Fruit fly (Drosophila melanogaster) whole organism, wandering third instar larva: Measurements from ENCODE around the gene CG42788.
A peak's percentile ranks its signal among the peaks of the same experiment; 100 is the strongest.

Experiments
- Abd-B ChIP-seq: fragments of >200 bp; optimal IDR thresholded peaks from 2 replicates; lab custom pipeline; 2017; ENCODE audit warnings: missing biosample characterization, missing genetic modification characterization
- CG32264 ChIP-seq: fragments of 200-800 bp; sonication (Bioruptor generic); optimal IDR thresholded peaks from 2 replicates; lab custom pipeline; 2016; ENCODE audit warnings: missing biosample characterization, missing genetic modification characterization
- CG9705 ChIP-seq: fragments of 200-800 bp; sonication (Bioruptor generic); optimal IDR thresholded peaks from 2 replicates; lab custom pipeline; 2018; ENCODE audit warnings: missing biosample characterization, mild to moderate bottlenecking, missing genetic modification characterization
- CrebA ChIP-seq: fragments of 200-800 bp; sonication (Bioruptor generic); optimal IDR thresholded peaks from 2 replicates; lab custom pipeline; 2016; ENCODE audit warnings: missing biosample characterization, mild to moderate bottlenecking, missing genetic modification characterization, borderline replicate concordance
- Dfd ChIP-seq: fragments of >200 bp; optimal IDR thresholded peaks from 2 replicates; lab custom pipeline; 2017; ENCODE audit warnings: missing biosample characterization, missing genetic modification characterization
- Dif ChIP-seq: fragments of 200-275, 200-300 bp; sonication (Bioruptor generic); optimal IDR thresholded peaks from 2 replicates; lab custom pipeline; 2018; ENCODE audit warnings: missing biosample characterization, missing genetic modification characterization; ENCODE audit not compliant: partially characterized antibody
- GATAd ChIP-seq: sonication (Bioruptor generic); optimal IDR thresholded peaks from 2 replicates; lab custom pipeline; 2016; ENCODE audit warnings: missing biosample characterization, missing genetic modification characterization
- HLH106 ChIP-seq: fragments of 200-800 bp; optimal IDR thresholded peaks from 3 replicates; lab custom pipeline; 2019; ENCODE audit warnings: missing biosample characterization, mild to moderate bottlenecking, missing genetic modification characterization, moderate library complexity
- Hnf4 ChIP-seq: fragments of 200-800 bp; sonication (Bioruptor generic); optimal IDR thresholded peaks from 2 replicates; lab custom pipeline; 2016; ENCODE audit warnings: missing biosample characterization, mild to moderate bottlenecking, missing genetic modification characterization
- Hr78 ChIP-seq: fragments of >200 bp; optimal IDR thresholded peaks from 2 replicates; lab custom pipeline; 2017; ENCODE audit warnings: missing biosample characterization, missing genetic modification characterization
- Hr83 ChIP-seq: fragments of 200-300 bp; sonication (Bioruptor generic); optimal IDR thresholded peaks from 2 replicates; lab custom pipeline; 2016; ENCODE audit warnings: missing biosample characterization, mild to moderate bottlenecking, missing genetic modification characterization, moderate library complexity; ENCODE audit not compliant: poor library complexity, severe bottlenecking
- Jra ChIP-seq: sonication (Bioruptor generic); optimal IDR thresholded peaks from 2 replicates; lab custom pipeline; 2016; ENCODE audit warnings: missing biosample characterization, missing genetic modification characterization
- Mio ChIP-seq: sonication (Bioruptor generic); optimal IDR thresholded peaks from 2 replicates; lab custom pipeline; 2016; ENCODE audit warnings: missing biosample characterization, missing genetic modification characterization
- Myc ChIP-seq: fragments of >200 bp; optimal IDR thresholded peaks from 2 replicates; lab custom pipeline; 2017
- N ChIP-seq: fragments of >200 bp; optimal IDR thresholded peaks from 2 replicates; lab custom pipeline; 2018; ENCODE audit warnings: missing biosample characterization, missing external identifiers, missing genetic modification characterization
- OdsH ChIP-seq: fragments of 200-800 bp; sonication (Bioruptor generic); optimal IDR thresholded peaks from 2 replicates; lab custom pipeline; 2016; ENCODE audit warnings: missing biosample characterization, mild to moderate bottlenecking, missing genetic modification characterization
- Rel ChIP-seq, 2 experiments: fragments of 200-800 bp; sonication (Bioruptor generic) in 1 of 2; optimal IDR thresholded peaks; 2 replicates in 1 of 2; 3 replicates in 1 of 2; lab custom pipeline; 2016 to 2019; ENCODE audit warnings: mild to moderate bottlenecking in 2 of 2, missing biosample characterization in 2 of 2, missing genetic modification characterization in 2 of 2, moderate library complexity in 1 of 2
- Sp1 ChIP-seq: fragments of 200-800 bp; sonication (Bioruptor generic); optimal IDR thresholded peaks from 3 replicates; lab custom pipeline; 2019; ENCODE audit warnings: missing biosample characterization, mild to moderate bottlenecking, missing genetic modification characterization, moderate library complexity
- Vsx2 ChIP-seq: fragments of 200-300, 225-300 bp; sonication (Bioruptor generic); optimal IDR thresholded peaks from 2 replicates; lab custom pipeline; 2018; ENCODE audit warnings: missing biosample characterization, missing genetic modification characterization; ENCODE audit not compliant: partially characterized antibody
- br ChIP-seq: fragments of 200-800 bp; sonication (Bioruptor generic); optimal IDR thresholded peaks from 2 replicates; lab custom pipeline; 2016; ENCODE audit warnings: missing biosample characterization, missing genetic modification characterization
- brk ChIP-seq: fragments of 200-800 bp; sonication (Bioruptor generic); optimal IDR thresholded peaks from 2 replicates; lab custom pipeline; 2016; ENCODE audit warnings: missing biosample characterization, mild to moderate bottlenecking, missing genetic modification characterization
- dl ChIP-seq, 2 experiments: fragments of 175-275, 200-275 bp in 1 of 2; fragments of 200-275 bp in 1 of 2; sonication (Bioruptor generic); optimal IDR thresholded peaks; lab custom pipeline; 2018; ENCODE audit warnings: mild to moderate bottlenecking in 2 of 2, missing biosample characterization in 2 of 2, missing genetic modification characterization in 2 of 2, moderate library complexity in 2 of 2; ENCODE audit not compliant: partially characterized antibody in 2 of 2, insufficient read depth in 1 of 2
- dmrt93B ChIP-seq: fragments of 200-800 bp; sonication (Bioruptor generic); optimal IDR thresholded peaks from 2 replicates; lab custom pipeline; 2018; ENCODE audit warnings: missing biosample characterization, mild to moderate bottlenecking, missing genetic modification characterization
- dsf ChIP-seq: sonication (Bioruptor generic); optimal IDR thresholded peaks from 2 replicates; lab custom pipeline; 2016; ENCODE audit warnings: missing biosample characterization, missing genetic modification characterization, borderline replicate concordance
- ey ChIP-seq: fragments of 200-800 bp; sonication (Bioruptor generic); optimal IDR thresholded peaks from 2 replicates; lab custom pipeline; 2016; ENCODE audit warnings: missing biosample characterization, missing genetic modification characterization
- foxo ChIP-seq, 2 experiments: fragments of 200-800 bp; sonication (Bioruptor generic); optimal IDR thresholded peaks; 2 replicates in 1 of 2; 3 replicates in 1 of 2; lab custom pipeline; 2016 to 2017; ENCODE audit warnings: missing biosample characterization in 2 of 2, missing genetic modification characterization in 2 of 2
- fru ChIP-seq: fragments of 200-800 bp; sonication (Bioruptor generic); optimal IDR thresholded peaks from 3 replicates; lab custom pipeline; 2016; ENCODE audit warnings: missing biosample characterization, mild to moderate bottlenecking, missing genetic modification characterization
- h ChIP-seq: fragments of 200-800 bp; sonication (Bioruptor generic); optimal IDR thresholded peaks from 3 replicates; lab custom pipeline; 2016; ENCODE audit warnings: missing biosample characterization, mild to moderate bottlenecking, missing genetic modification characterization
- jim ChIP-seq: fragments of 175-275, 200-325 bp; sonication (Bioruptor generic); optimal IDR thresholded peaks from 2 replicates; lab custom pipeline; 2016; ENCODE audit warnings: missing biosample characterization, mild to moderate bottlenecking, missing genetic modification characterization
- lola ChIP-seq: fragments of >200 bp; optimal IDR thresholded peaks from 2 replicates; lab custom pipeline; 2017; ENCODE audit warnings: missing biosample characterization, missing genetic modification characterization
- pan ChIP-seq: fragments of >200 bp; optimal IDR thresholded peaks from 2 replicates; lab custom pipeline; 2017
- psq ChIP-seq: fragments of 200-800 bp; sonication (Bioruptor generic); optimal IDR thresholded peaks from 3 replicates; lab custom pipeline; 2017; ENCODE audit warnings: missing biosample characterization, mild to moderate bottlenecking, missing genetic modification characterization, moderate library complexity
- rgr ChIP-seq: fragments of 200-800 bp; sonication (Bioruptor generic); optimal IDR thresholded peaks from 3 replicates; lab custom pipeline; 2016; ENCODE audit warnings: missing biosample characterization, mild to moderate bottlenecking, missing genetic modification characterization
- sage ChIP-seq: fragments of 200-800 bp; sonication (Bioruptor generic); optimal IDR thresholded peaks from 2 replicates; lab custom pipeline; 2016; ENCODE audit warnings: missing biosample characterization, mild to moderate bottlenecking, missing genetic modification characterization
- sv ChIP-seq: fragments of 200-800 bp; sonication (Bioruptor generic); optimal IDR thresholded peaks from 3 replicates; lab custom pipeline; 2016; ENCODE audit warnings: missing biosample characterization, missing genetic modification characterization
- tai ChIP-seq: sonication (Bioruptor generic); optimal IDR thresholded peaks from 2 replicates; lab custom pipeline; 2016; ENCODE audit warnings: missing biosample characterization, missing genetic modification characterization
- usp ChIP-seq: fragments of >200 bp; optimal IDR thresholded peaks from 2 replicates; lab custom pipeline; 2017; ENCODE audit warnings: missing biosample characterization, missing genetic modification characterization
- woc ChIP-seq: sonication (Bioruptor generic); optimal IDR thresholded peaks from 2 replicates; lab custom pipeline; 2016; ENCODE audit warnings: missing biosample characterization, mild to moderate bottlenecking, missing genetic modification characterization

CG42788 gene

DNA sequence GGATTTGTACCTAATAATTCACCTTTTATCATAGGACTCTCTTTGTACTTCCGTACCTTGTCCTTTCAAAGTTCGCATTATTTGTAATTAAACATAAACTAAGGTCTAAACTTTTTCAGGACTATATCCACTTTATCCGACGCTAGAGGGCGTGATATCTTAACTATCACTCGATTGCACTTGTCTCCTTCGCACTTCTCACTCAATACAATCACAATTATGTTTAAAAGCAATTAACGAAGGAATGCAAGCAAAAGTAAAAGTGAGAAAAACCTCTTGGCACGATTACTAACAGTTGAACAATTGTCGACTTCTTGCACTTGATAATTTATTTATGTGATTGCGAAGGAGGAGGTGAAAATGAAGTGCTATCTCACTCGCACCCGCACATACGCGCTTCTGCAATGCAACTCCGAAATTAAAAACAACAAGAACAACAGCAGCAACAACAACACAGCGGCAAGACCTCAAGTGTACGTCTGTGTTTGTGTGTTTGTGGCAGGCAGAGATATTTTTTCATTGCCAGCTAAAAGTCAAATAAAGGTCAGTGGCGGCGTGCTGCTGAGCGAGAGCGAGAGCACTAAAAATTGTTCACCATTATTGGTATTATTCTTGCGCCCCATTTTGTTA, 14.8 kb upstream of the CG42788 start:
- TF ChIP-seq Dif (GFP tag; lab: Kevin White, UChicago) (peak; percentile 16), Sp1 (GFP tag; lab: Kevin White, UChicago) (no peak), sv (GFP tag; lab: Kevin White, UChicago) (no peak)

DNA sequence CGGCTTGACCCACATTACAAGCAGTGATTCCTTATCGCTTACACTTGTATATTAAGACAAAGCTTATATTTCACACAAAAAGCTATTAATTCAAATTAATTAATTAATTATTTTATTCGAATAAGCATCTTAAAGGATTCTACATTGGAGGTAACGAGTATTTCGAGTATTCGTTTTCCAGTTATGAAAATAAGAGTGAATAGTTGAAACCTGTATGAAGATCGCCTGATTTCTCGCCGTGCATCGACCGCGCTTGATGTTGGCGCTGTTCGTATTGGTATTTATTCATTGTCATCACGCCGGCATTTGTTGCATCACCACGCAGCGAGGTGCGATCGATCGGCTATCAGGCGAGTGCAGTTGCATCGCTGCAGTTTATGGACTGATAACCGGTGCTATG, 13.8 kb upstream of the CG42788 start:
- no peak for TF ChIP-seq Rel (GFP tag; optimal IDR thresholded peaks at IDR 0.05; lab: Kevin White, UChicago)
- TF ChIP-seq Rel (tag; optimal IDR thresholded peaks at IDR 0.05; lab: Kevin White, UChicago): no peak
- TF ChIP-seq pan (lab: Kevin White, UChicago): no peak
- TF ChIP-seq Hr83 (GFP tag; lab: Kevin White, UChicago): no peak
- no peak for TF ChIP-seq dmrt93B (GFP tag; lab: Kevin White, UChicago)
- TF ChIP-seq br (GFP tag; lab: Kevin White, UChicago): peak; percentile 16
- no peak for TF ChIP-seq jim
- TF ChIP-seq HLH106: peak; percentile 8
- no peak for TF ChIP-seq Jra (GFP tag; lab: Kevin White, UChicago)
- no peak for TF ChIP-seq CG32264
- no peak for TF ChIP-seq sv (GFP tag; lab: Kevin White, UChicago)
- no peak for TF ChIP-seq Abd-B (GFP tag; lab: Kevin White, UChicago)
- TF ChIP-seq sage (GFP tag; lab: Kevin White, UChicago): no peak
- TF ChIP-seq Dif (GFP tag; lab: Kevin White, UChicago): no peak
- TF ChIP-seq Hnf4 (GFP tag; lab: Kevin White, UChicago): peak; percentile 3
- TF ChIP-seq dl (GFP tag; optimal IDR thresholded peaks at IDR 0.05; lab: Kevin White, UChicago; ENCODE audit: insufficient read depth in 1 of 2, partially characterized antibody in 2 of 2): no peak
- no peak for TF ChIP-seq OdsH (GFP tag; lab: Kevin White, UChicago)
- TF ChIP-seq fru (GFP tag; lab: Kevin White, UChicago): peak; percentile 50
- peak; percentile 27 for TF ChIP-seq psq (GFP tag; lab: Kevin White, UChicago)
- TF ChIP-seq brk: no peak
- TF ChIP-seq foxo (GFP tag; optimal IDR thresholded peaks at IDR 0.05; lab: Kevin White, UChicago): peak in 1 of 2 experiments; percentile 53
- no peak for TF ChIP-seq usp (GFP tag; lab: Kevin White, UChicago)
- peak; percentile 38 for TF ChIP-seq rgr
- TF ChIP-seq ey: no peak
- TF ChIP-seq N (GFP tag; lab: Kevin White, UChicago): no peak
- TF ChIP-seq Hr78: no peak
- no peak for TF ChIP-seq Dfd (GFP tag; lab: Kevin White, UChicago)
- no peak for TF ChIP-seq dsf
- TF ChIP-seq h (GFP tag; lab: Kevin White, UChicago): peak; percentile 58
- TF ChIP-seq Myc (lab: Kevin White, UChicago): no peak
- TF ChIP-seq Mio (GFP tag; lab: Kevin White, UChicago): no peak
- TF ChIP-seq Vsx2 (GFP tag; lab: Kevin White, UChicago): no peak
- no peak for TF ChIP-seq Sp1 (GFP tag; lab: Kevin White, UChicago)
- TF ChIP-seq CG9705 (GFP tag; lab: Kevin White, UChicago): no peak
- no peak for TF ChIP-seq woc (GFP tag; lab: Kevin White, UChicago)
- TF ChIP-seq tai: no peak
- TF ChIP-seq CrebA: no peak
- TF ChIP-seq GATAd (GFP tag; lab: Kevin White, UChicago): no peak
- no peak for TF ChIP-seq lola (GFP tag; lab: Kevin White, UChicago)
